Fruit fly (Drosophila melanogaster) whole organism, wandering third instar larva: ENCODE data around the gene CG10375.

Experiments
- Dfd ChIP-seq: fragments of >200 bp; optimal IDR thresholded peaks from 2 replicates; lab custom pipeline; 2017; ENCODE audit warnings: missing biosample characterization, missing genetic modification characterization
- Hr78 ChIP-seq: fragments of >200 bp; optimal IDR thresholded peaks from 2 replicates; lab custom pipeline; 2017; ENCODE audit warnings: missing biosample characterization, missing genetic modification characterization
- Vsx2 ChIP-seq: fragments of 200-300, 225-300 bp; sonication (Bioruptor generic); optimal IDR thresholded peaks from 2 replicates; lab custom pipeline; 2018; ENCODE audit warnings: missing biosample characterization, missing genetic modification characterization; ENCODE audit not compliant: partially characterized antibody
- dl ChIP-seq, 2 experiments: fragments of 175-275, 200-275 bp in 1 of 2; fragments of 200-275 bp in 1 of 2; sonication (Bioruptor generic); optimal IDR thresholded peaks; lab custom pipeline; 2018; ENCODE audit warnings: mild to moderate bottlenecking in 2 of 2, missing biosample characterization in 2 of 2, missing genetic modification characterization in 2 of 2, moderate library complexity in 2 of 2; ENCODE audit not compliant: partially characterized antibody in 2 of 2, insufficient read depth in 1 of 2
- dmrt93B ChIP-seq: fragments of 200-800 bp; sonication (Bioruptor generic); optimal IDR thresholded peaks from 2 replicates; lab custom pipeline; 2018; ENCODE audit warnings: missing biosample characterization, mild to moderate bottlenecking, missing genetic modification characterization
- dsf ChIP-seq: sonication (Bioruptor generic); optimal IDR thresholded peaks from 2 replicates; lab custom pipeline; 2016; ENCODE audit warnings: missing biosample characterization, missing genetic modification characterization, borderline replicate concordance
- lola ChIP-seq: fragments of >200 bp; optimal IDR thresholded peaks from 2 replicates; lab custom pipeline; 2017; ENCODE audit warnings: missing biosample characterization, missing genetic modification characterization
- pan ChIP-seq: fragments of >200 bp; optimal IDR thresholded peaks from 2 replicates; lab custom pipeline; 2017

dm6 chr3R:23729632-23730471, 37.7 kb upstream of the CG10375 start:
- TF ChIP-seq dmrt93B (GFP tag; lab: Kevin White, UChicago), result no peak
- TF ChIP-seq dsf, result no peak
- TF ChIP-seq Dfd (GFP tag; lab: Kevin White, UChicago), result no peak
- no peak for TF ChIP-seq lola
- no peak for TF ChIP-seq dl (GFP tag; optimal IDR thresholded peaks at IDR 0.05; lab: Kevin White, UChicago; ENCODE audit: insufficient read depth in 1 of 2, partially characterized antibody in 2 of 2)
- TF ChIP-seq Vsx2 (GFP tag; lab: Kevin White, UChicago), result no peak
- TF ChIP-seq pan (lab: Kevin White, UChicago), result no peak
- TF ChIP-seq Hr78 (GFP tag; lab: Kevin White, UChicago), result no peak
